Worm (Caenorhabditis elegans): ENCODE data around the gene srh-4.

DNA sequence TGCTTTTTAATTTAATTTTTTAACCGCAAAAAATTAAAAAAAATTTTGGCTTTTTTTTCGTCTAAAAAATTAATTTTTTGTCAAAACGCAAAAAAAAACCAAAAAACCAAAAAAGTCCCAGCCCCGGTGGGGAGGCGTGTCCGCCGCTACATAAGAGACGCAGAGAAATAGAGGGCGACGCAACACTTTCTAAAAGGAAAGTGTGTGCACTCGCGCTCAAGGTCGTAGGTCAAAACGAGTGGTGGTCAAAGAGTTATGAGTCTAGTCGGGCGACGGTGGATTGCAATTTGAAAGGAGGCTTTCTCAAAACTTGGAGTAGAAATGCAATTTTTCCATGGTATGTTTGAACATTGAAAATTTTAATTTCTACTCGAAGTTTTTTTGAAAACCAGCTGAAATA lies 5.7 kb upstream of the srh-4 start:
- TF ChIP-seq tra-4 (tag; optimal IDR thresholded peaks at IDR 0.05) (no peak), ets-7 (tag; optimal IDR thresholded peaks at IDR 0.05) (no peak), ama-1 (optimal IDR thresholded peaks at IDR 0.05) (no peak), ceh-36 (tag; optimal IDR thresholded peaks at IDR 0.05) (no peak), B0310.2 (tag; optimal IDR thresholded peaks at IDR 0.05) (no peak)

All from whole organism, early embryonic.